Fruit fly (Drosophila melanogaster) whole organism: Measurements from ENCODE around the gene CG7794.

Experiments
- CG8478 ChIP-seq: fragments of >200 bp; optimal IDR thresholded peaks from 2 replicates; lab custom pipeline; 2018; ENCODE audit warnings: inconsistent platforms
- Dll ChIP-seq: fragments of >200 bp; optimal IDR thresholded peaks from 2 replicates; lab custom pipeline; 2017
- EcR ChIP-seq, 2 experiments: fragments of >200 bp; optimal IDR thresholded peaks; 2 replicates each; lab custom pipeline; 2017; ENCODE audit warnings: missing biosample characterization in 2 of 2, missing genetic modification characterization in 2 of 2, missing genetic modification reagents in 2 of 2

DNA sequence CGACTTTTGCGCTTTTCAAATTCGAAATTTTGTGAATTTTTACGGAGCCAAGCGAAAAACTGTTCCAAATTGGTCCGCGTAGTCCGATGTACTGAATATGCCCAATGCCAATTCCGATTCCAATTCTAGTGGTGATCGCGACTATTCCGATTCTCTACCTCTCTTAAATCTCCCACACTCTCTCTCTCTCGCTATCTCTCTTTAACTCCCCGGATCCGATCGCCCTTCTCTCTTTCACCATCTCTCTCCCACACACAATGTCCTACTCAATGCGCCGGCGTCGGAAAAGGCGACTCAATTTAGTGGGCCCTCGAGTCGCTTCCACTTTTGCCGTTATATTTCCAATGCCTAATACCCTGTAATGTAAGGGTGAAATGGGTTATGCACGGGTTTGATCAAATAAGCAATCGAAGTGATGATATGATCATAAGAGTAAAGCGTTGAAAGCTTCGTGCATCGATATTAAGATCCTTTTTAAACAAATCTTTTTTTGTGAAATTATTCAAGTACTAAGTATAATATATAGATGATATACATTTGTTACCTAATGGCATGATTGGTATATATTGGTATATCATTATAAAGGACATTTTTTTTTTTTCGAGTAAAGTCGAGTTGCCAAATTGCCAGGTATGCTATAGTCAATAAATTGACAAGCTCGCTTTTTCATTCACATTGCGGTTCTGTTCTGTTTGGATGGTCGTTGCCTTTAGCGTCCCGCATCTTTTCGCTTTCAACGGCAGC, 25.9 kb downstream of the CG7794 start:
- TF ChIP-seq CG8478 (no peak), Dll (no peak), EcR (GFP tag; optimal IDR thresholded peaks at IDR 0.05; lab: Kevin White, UChicago) (no peak)
